Worm (Caenorhabditis elegans) whole organism, young adult: ENCODE measurements around the gene rab-39.

Experiments
- C06A6.2 ChIP-seq: fragments of 200-800 bp; sonication (Bioruptor generic); conservative IDR thresholded peaks from 2 replicates; pipeline ENCODE4 v1.3.6; 2022; ENCODE audit warnings: missing genetic modification characterization, missing compliant biosample characterization
- aptf-3 ChIP-seq: fragments of 200-800 bp; sonication (Bioruptor generic); IDR thresholded peaks from 2 replicates; pipeline ENCODE4 v1.3.6; 2022; ENCODE audit warnings: missing genetic modification characterization, missing compliant biosample characterization
- attf-6 ChIP-seq: fragments of 200-800 bp; sonication (Bioruptor generic); IDR thresholded peaks from 2 replicates; pipeline ENCODE4 v1.3.6; 2022; ENCODE audit warnings: missing genetic modification reagents, missing genetic modification characterization, missing compliant biosample characterization
- lag-1 ChIP-seq: fragments of 200-800 bp; sonication (Bioruptor generic); IDR thresholded peaks from 2 replicates; pipeline ENCODE4 v1.3.6; 2022; ENCODE audit warnings: missing genetic modification reagents, missing genetic modification characterization, missing compliant biosample characterization
- pha-4 ChIP-seq: fragments of 150-350 bp; sonication (generic microtip); optimal IDR thresholded peaks from 2 replicates; lab custom pipeline; 2014; ENCODE audit warnings: missing biosample characterization, missing genetic modification reagents, missing genetic modification characterization
- rpc-1 ChIP-seq, 2 experiments: fragments of 150-350 bp in 1 of 2; sonication (generic microtip) in 1 of 2; optimal IDR thresholded peaks; 2 replicates each; lab custom pipeline; 2014 to 2018; ENCODE audit warnings: missing biosample characterization in 1 of 2, missing genetic modification characterization in 1 of 2, missing genetic modification reagents in 1 of 2, missing genotype in 1 of 2
- tlf-1 ChIP-seq: fragments of 200-800 bp; sonication (Bioruptor generic); optimal IDR thresholded peaks from 2 replicates; lab custom pipeline; 2018; ENCODE audit warnings: mild to moderate bottlenecking, missing genetic modification characterization, missing compliant biosample characterization

- TF ChIP-seq attf-6 (GFP tag; lab: Robert Waterston, UW), result no peak
- TF ChIP-seq tlf-1 (GFP tag; lab: Kevin White, UChicago), result no peak
- TF ChIP-seq C06A6.2 (GFP tag; lab: Robert Waterston, UW), result no peak
- TF ChIP-seq aptf-3 (GFP tag; lab: Robert Waterston, UW), result no peak
- TF ChIP-seq lag-1 (GFP tag; lab: Robert Waterston, UW), result no peak
- TF ChIP-seq rpc-1 (optimal IDR thresholded peaks at IDR 0.05; lab: Kevin White, UChicago), result no peak
- TF ChIP-seq rpc-1 (tag; optimal IDR thresholded peaks at IDR 0.05; lab: Kevin White, UChicago), result no peak
- no peak for TF ChIP-seq pha-4 (tag; lab: Kevin White, UChicago)
Measured at ce11 chrII:9272942-9273341, 49.8 kb downstream of the rab-39 start, which contains the start of gene C01G6.4.
